Worm (Caenorhabditis elegans) whole organism, L2 larva: Measurements from ENCODE around the gene cct-3.

ENCODE experiments used
- F13H6.1 ChIP-seq: sonication (generic microtip); optimal IDR thresholded peaks from 2 replicates; lab custom pipeline; 2016; ENCODE audit warnings: missing genetic modification characterization, missing compliant biosample characterization
- R02D3.7 ChIP-seq: fragments of 150-350 bp; optimal IDR thresholded peaks from 2 replicates; lab custom pipeline; 2014; ENCODE audit warnings: missing biosample characterization, missing genetic modification characterization
- Y55F3AM.14 ChIP-seq: fragments of 200-800 bp; sonication (Bioruptor generic); optimal IDR thresholded peaks from 2 replicates; lab custom pipeline; 2018; ENCODE audit warnings: mild to moderate bottlenecking, missing genetic modification characterization, missing compliant biosample characterization
- aly-2 ChIP-seq: fragments of 150-350 bp; optimal IDR thresholded peaks from 2 replicates; lab custom pipeline; 2014; ENCODE audit warnings: missing biosample characterization, missing genetic modification characterization
- ama-1 ChIP-seq: fragments of 150-350 bp; optimal IDR thresholded peaks from 2 replicates; lab custom pipeline; 2018; ENCODE audit warnings: inconsistent platforms
- ceh-16 ChIP-seq: fragments of 150-350 bp; optimal IDR thresholded peaks from 2 replicates; lab custom pipeline; 2014; ENCODE audit warnings: missing biosample characterization, missing genetic modification characterization
- ceh-82 ChIP-seq: fragments of 150-350 bp; optimal IDR thresholded peaks from 2 replicates; lab custom pipeline; 2014; ENCODE audit warnings: missing biosample characterization, missing genetic modification characterization
- crh-2 ChIP-seq: sonication (generic microtip); optimal IDR thresholded peaks from 2 replicates; lab custom pipeline; 2017; ENCODE audit warnings: missing biosample characterization, missing genetic modification characterization
- dmd-4 ChIP-seq: sonication (generic microtip); optimal IDR thresholded peaks from 2 replicates; lab custom pipeline; 2017; ENCODE audit warnings: missing biosample characterization, missing genetic modification characterization
- egl-27 ChIP-seq: sonication (generic microtip); optimal IDR thresholded peaks from 3 replicates; lab custom pipeline; 2017; ENCODE audit warnings: missing biosample characterization, missing genetic modification reagents, missing genetic modification characterization
- elt-3 ChIP-seq: sonication (generic microtip); optimal IDR thresholded peaks from 2 replicates; lab custom pipeline; 2017; ENCODE audit warnings: missing biosample characterization, missing genetic modification characterization
- fos-1 ChIP-seq: fragments of 150-350 bp; optimal IDR thresholded peaks from 2 replicates; lab custom pipeline; 2014; ENCODE audit warnings: missing biosample characterization, missing genetic modification characterization
- gmeb-1 ChIP-seq: fragments of 150-350 bp; optimal IDR thresholded peaks from 2 replicates; lab custom pipeline; 2014; ENCODE audit warnings: missing biosample characterization, missing genetic modification characterization
- lin-13 ChIP-seq: fragments of 150-350 bp; optimal IDR thresholded peaks from 2 replicates; lab custom pipeline; 2014; ENCODE audit warnings: missing biosample characterization, missing genetic modification reagents, missing genetic modification characterization
- lin-39 ChIP-seq: fragments of 150-350 bp; optimal IDR thresholded peaks from 2 replicates; lab custom pipeline; 2014; ENCODE audit warnings: missing biosample characterization, missing genetic modification reagents, missing genetic modification characterization
- lsy-2 ChIP-seq, 2 experiments: fragments of 150-350 bp in 1 of 2; sonication (generic microtip) in 1 of 2; optimal IDR thresholded peaks; 2 replicates each; lab custom pipeline; 2014 to 2017; ENCODE audit warnings: missing biosample characterization in 2 of 2, missing genetic modification characterization in 2 of 2
- mab-5 ChIP-seq: fragments of 150-350 bp; optimal IDR thresholded peaks from 2 replicates; lab custom pipeline; 2014; ENCODE audit warnings: missing biosample characterization, missing genetic modification characterization
- mbf-1 ChIP-seq: sonication (generic microtip); optimal IDR thresholded peaks from 2 replicates; lab custom pipeline; 2017; ENCODE audit warnings: missing biosample characterization, missing genetic modification characterization
- mdl-1 ChIP-seq, 2 experiments: fragments of 150-350 bp in 1 of 2; sonication (generic microtip) in 1 of 2; optimal IDR thresholded peaks; 2 replicates each; lab custom pipeline; 2017; ENCODE audit warnings: missing biosample characterization in 2 of 2, missing genetic modification characterization in 2 of 2
- nhr-10 ChIP-seq: sonication (generic microtip); optimal IDR thresholded peaks from 2 replicates; lab custom pipeline; 2017; ENCODE audit warnings: missing biosample characterization, missing genetic modification characterization
- nhr-11 ChIP-seq: fragments of 150-350 bp; optimal IDR thresholded peaks from 2 replicates; lab custom pipeline; 2014; ENCODE audit warnings: missing biosample characterization, missing genetic modification characterization
- nhr-12 ChIP-seq: fragments of 150-350 bp; optimal IDR thresholded peaks from 2 replicates; lab custom pipeline; 2014; ENCODE audit warnings: missing biosample characterization, missing genetic modification characterization
- nhr-21 ChIP-seq: fragments of 150-350 bp; optimal IDR thresholded peaks from 2 replicates; lab custom pipeline; 2014; ENCODE audit warnings: missing biosample characterization, missing genetic modification characterization
- nhr-237 ChIP-seq: fragments of 150-350 bp; optimal IDR thresholded peaks from 2 replicates; lab custom pipeline; 2014; ENCODE audit warnings: missing biosample characterization, missing genetic modification characterization
- nhr-25 ChIP-seq: fragments of 150-350 bp; sonication (generic microtip); optimal IDR thresholded peaks from 3 replicates; lab custom pipeline; 2014; ENCODE audit warnings: missing biosample characterization, missing genetic modification characterization
- nhr-77 ChIP-seq: fragments of 150-350 bp; optimal IDR thresholded peaks from 2 replicates; lab custom pipeline; 2014; ENCODE audit warnings: missing biosample characterization, missing genetic modification characterization
- peb-1 ChIP-seq: fragments of 150-350 bp; optimal IDR thresholded peaks from 2 replicates; lab custom pipeline; 2014; ENCODE audit warnings: missing biosample characterization, missing genetic modification characterization
- sem-4 ChIP-seq: fragments of 150-350 bp; optimal IDR thresholded peaks from 2 replicates; lab custom pipeline; 2014; ENCODE audit warnings: missing biosample characterization, missing genetic modification reagents, missing genetic modification characterization
- skn-1 ChIP-seq: sonication (generic microtip); optimal IDR thresholded peaks from 2 replicates; lab custom pipeline; 2017; ENCODE audit warnings: missing biosample characterization, missing genetic modification characterization
- sma-3 ChIP-seq: sonication (generic microtip); optimal IDR thresholded peaks from 2 replicates; lab custom pipeline; 2016; ENCODE audit warnings: missing genetic modification reagents, missing genetic modification characterization, missing compliant biosample characterization
- snpc-4 ChIP-seq: fragments of 150-350 bp; optimal IDR thresholded peaks from 2 replicates; lab custom pipeline; 2014; ENCODE audit warnings: missing biosample characterization, missing genetic modification characterization
- unc-39 ChIP-seq: fragments of 150-350 bp; optimal IDR thresholded peaks from 2 replicates; lab custom pipeline; 2014; ENCODE audit warnings: missing biosample characterization, missing genetic modification characterization
- unc-55 ChIP-seq: fragments of 150-350 bp; sonication (generic microtip); optimal IDR thresholded peaks from 3 replicates; lab custom pipeline; 2014; ENCODE audit warnings: missing biosample characterization, missing genetic modification reagents, missing genetic modification characterization
- zag-1 ChIP-seq: fragments of 150-350 bp; optimal IDR thresholded peaks from 2 replicates; lab custom pipeline; 2014; ENCODE audit warnings: missing biosample characterization, missing genetic modification characterization
- ztf-1 ChIP-seq: fragments of 200-800 bp; sonication (Bioruptor generic); conservative IDR thresholded peaks from 2 replicates; pipeline ENCODE4 v1.3.6; 2022; ENCODE audit warnings: missing genetic modification characterization, missing compliant biosample characterization
- ztf-4 ChIP-seq: fragments of 150-350 bp; optimal IDR thresholded peaks from 2 replicates; lab custom pipeline; 2014; ENCODE audit warnings: missing biosample characterization, missing genetic modification characterization

cct-3 gene

ce11 chrII:2221196-2221896 is 12.0 kb upstream of the cct-3 start:
- no peak for TF ChIP-seq elt-3 (tag; lab: Kevin White, UChicago)
- TF ChIP-seq, all 48 proteins: peak for 0

DNA sequence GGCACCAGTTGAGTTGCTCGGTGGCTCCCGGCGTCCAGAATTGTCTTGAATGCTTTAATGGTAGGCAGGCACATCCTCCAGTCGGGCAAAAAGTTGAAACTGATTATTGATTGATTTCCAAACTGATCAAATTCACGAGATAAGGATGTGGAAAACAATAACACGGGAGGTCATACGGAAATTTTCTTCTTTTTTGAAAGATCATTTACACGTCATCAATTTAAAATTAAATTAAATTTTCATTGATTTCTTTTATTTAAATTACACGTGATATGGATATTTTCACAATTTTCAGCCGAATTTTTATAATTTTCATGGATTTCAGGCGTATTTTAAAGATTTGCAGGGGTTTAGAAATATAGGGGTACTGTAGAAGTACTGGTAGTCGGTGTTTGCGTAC is 9.9 kb upstream of the cct-3 start, which contains the start of gene cbs-2:
Gene cbs-2 (minus strand): TSS at position 101 of the 400 bp plus-strand sequence.
- TF ChIP-seq ceh-82 (tag; lab: Kevin White, UChicago) (no peak), aly-2 (tag; lab: Kevin White, UChicago) (no peak), mbf-1 (no peak), nhr-77 (no peak), R02D3.7 (tag; lab: Kevin White, UChicago) (no peak), ama-1 (lab: Kevin White, UChicago) (no peak), skn-1 (tag; lab: Kevin White, UChicago) (no peak), unc-39 (no peak), sem-4 (no peak), lin-39 (tag; lab: Kevin White, UChicago) (no peak), ztf-1 (GFP tag; lab: Robert Waterston, UW) (no peak), nhr-21 (tag; lab: Kevin White, UChicago) (no peak), gmeb-1 (tag; lab: Kevin White, UChicago) (no peak), lsy-2 (tag; optimal IDR thresholded peaks at IDR 0.05; lab: Kevin White, UChicago) (no peak), nhr-25 (tag; lab: Kevin White, UChicago) (no peak), ztf-4 (tag; lab: Kevin White, UChicago) (no peak)

DNA sequence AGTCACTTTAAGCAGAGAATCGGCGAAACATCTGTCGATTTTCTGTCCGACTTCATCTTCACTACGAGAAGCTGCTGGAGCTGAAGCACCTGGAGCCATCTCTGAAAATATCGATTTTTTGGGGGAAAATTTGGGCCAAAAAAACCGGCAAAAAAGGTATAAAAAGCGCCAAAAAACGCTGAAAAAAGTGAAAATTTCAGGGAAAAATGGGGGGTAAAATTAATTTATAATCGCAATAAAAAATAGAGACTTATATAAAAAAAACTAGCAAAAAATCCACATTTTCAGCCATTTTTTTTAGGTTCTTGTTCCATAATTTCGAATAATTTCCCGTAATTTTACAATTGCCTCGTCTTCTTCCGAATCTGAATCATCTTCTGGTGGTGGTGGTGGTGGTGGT is 7.7 kb upstream of the cct-3 start, which contains the start of gene F54A3.5:
Gene F54A3.5 (minus strand): TSS at position 101 of the 400 bp plus-strand sequence.
- TF ChIP-seq sma-3 (GFP tag; lab: Kevin White, UChicago) (no peak), nhr-10 (tag; lab: Kevin White, UChicago) (no peak), nhr-237 (tag; lab: Kevin White, UChicago) (no peak), fos-1 (tag; lab: Kevin White, UChicago) (no peak), ztf-1 (GFP tag; lab: Robert Waterston, UW) (no peak), skn-1 (tag; lab: Kevin White, UChicago) (no peak)
- TF ChIP-seq, all 48 proteins: peak for 0

DNA sequence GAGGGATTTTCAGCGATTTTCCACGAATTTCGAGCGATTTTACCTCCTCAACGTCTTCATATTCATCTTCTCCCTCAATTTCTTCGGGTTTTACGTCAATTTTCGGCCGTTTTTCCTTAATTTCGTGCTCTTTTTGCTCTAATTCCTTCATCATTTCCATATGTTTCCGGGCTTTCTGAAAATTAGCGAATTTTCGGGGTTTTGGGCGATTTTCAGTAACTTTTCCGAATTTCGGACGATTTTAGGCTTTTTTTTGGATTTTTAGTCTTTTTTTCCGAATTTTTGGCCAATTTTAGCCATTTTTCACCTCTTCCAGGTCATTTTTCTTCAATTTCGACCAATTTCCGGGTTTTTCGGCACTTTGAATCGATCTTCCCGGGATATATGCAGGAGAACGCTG is 3.0 kb upstream of the cct-3 start:
- TF ChIP-seq nhr-10 (tag; lab: Kevin White, UChicago) = no peak
- no peak for TF ChIP-seq nhr-77
- no peak for TF ChIP-seq nhr-25 (tag; lab: Kevin White, UChicago)
- no peak for TF ChIP-seq Y55F3AM.14
- no peak for TF ChIP-seq unc-55 (GFP tag; lab: Kevin White, UChicago)
- no peak for TF ChIP-seq zag-1 (tag; lab: Kevin White, UChicago)
- TF ChIP-seq unc-39 = no peak
- no peak for TF ChIP-seq nhr-11 (tag; lab: Kevin White, UChicago)
- no peak for TF ChIP-seq mdl-1 (tag; optimal IDR thresholded peaks at IDR 0.05; lab: Kevin White, UChicago)

DNA sequence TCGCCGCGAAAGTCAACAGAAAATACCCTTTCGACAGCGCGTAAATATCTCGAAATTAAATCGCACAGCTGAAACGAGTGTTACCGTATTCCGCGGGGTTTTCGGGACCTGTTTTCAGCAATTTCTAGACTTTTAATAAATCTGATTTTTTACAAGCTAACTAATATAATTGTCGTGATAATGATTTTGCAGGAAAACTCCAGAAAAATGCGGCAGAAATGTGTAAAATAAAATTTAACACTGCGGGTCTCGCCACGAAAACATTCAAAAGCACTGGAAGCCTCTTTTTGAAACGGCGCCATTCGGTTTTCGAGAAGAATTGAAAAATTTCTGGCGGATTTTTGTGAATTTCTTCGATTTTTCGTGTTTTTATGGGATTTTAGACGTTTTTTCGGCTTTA is 911 bp upstream of the cct-3 start, which contains the start of gene F54A3.6:
Gene F54A3.6 (minus strand): TSS at position 42 of the 400 bp plus-strand sequence.
- peak; percentile 67 to 89 for TF ChIP-seq lsy-2 (tag; optimal IDR thresholded peaks at IDR 0.05; lab: Kevin White, UChicago)

DNA sequence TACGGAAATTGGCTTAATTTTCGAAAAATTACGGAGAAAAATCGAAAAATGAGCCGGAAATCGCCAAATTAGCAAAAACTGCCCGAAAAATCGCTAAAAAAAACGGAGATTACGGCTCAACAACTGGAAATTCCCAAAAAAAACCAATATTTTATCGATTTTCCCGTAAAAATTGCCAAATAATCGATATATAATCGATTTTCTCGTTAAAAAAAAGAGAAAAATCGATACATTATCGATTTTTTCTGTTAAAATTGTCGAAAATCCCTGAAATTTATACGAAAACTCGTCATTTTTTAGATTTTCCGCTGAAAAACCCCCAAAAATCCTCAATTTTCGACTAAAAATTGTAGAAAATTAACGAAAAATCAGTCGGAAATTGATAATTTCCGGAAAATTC is 3.0 kb downstream of the cct-3 start:
- TF ChIP-seq egl-27 (no peak), dmd-4 (no peak), lin-13 (GFP tag; lab: Kevin White, UChicago) (no peak), crh-2 (tag; lab: Kevin White, UChicago) (no peak), mab-5 (no peak), ceh-16 (tag; lab: Kevin White, UChicago) (no peak), snpc-4 (no peak), nhr-12 (tag; lab: Kevin White, UChicago) (no peak), F13H6.1 (tag; lab: Kevin White, UChicago) (no peak), ztf-4 (tag; lab: Kevin White, UChicago) (no peak), elt-3 (tag; lab: Kevin White, UChicago) (no peak), unc-39 (no peak), peb-1 (no peak), skn-1 (tag; lab: Kevin White, UChicago) (no peak)
